Worm (Caenorhabditis elegans) whole organism, L4 larva: ENCODE data around the gene uda-1.

Experiments
- Y105C5A.15 ChIP-seq: fragments of 200-800 bp; sonication (Bioruptor generic); IDR thresholded peaks from 2 replicates; pipeline ENCODE4 v1.3.6; 2022; ENCODE audit warnings: missing genetic modification characterization, missing compliant biosample characterization
- Y5F2A.4 ChIP-seq: fragments of 200-800 bp; sonication (Bioruptor generic); optimal IDR thresholded peaks from 2 replicates; lab custom pipeline; 2018; ENCODE audit warnings: mild to moderate bottlenecking, missing genetic modification characterization, missing compliant biosample characterization
- Y75B8A.6 ChIP-seq: fragments of 200-800 bp; sonication (Bioruptor generic); IDR thresholded peaks from 2 replicates; pipeline ENCODE4 v1.3.6; 2022; ENCODE audit warnings: missing genetic modification reagents, missing genetic modification characterization, missing compliant biosample characterization
- ZK337.2 ChIP-seq: fragments of 200-800 bp; sonication (Bioruptor generic); IDR thresholded peaks from 2 replicates; pipeline ENCODE4 v1.3.6; 2022; ENCODE audit warnings: missing genetic modification reagents, missing genetic modification characterization, missing compliant biosample characterization
- aha-1 ChIP-seq: fragments of 150-350 bp; peaks from one replicate; lab custom pipeline; 2014; ENCODE audit warnings: missing biosample characterization, missing genetic modification characterization
- ceh-20 ChIP-seq: fragments of 200-800 bp; sonication (Bioruptor generic); IDR thresholded peaks from 2 replicates; pipeline ENCODE4 v1.3.6; 2022; ENCODE audit warnings: missing genetic modification reagents, missing genetic modification characterization, missing compliant biosample characterization
- ceh-28 ChIP-seq: fragments of 150-350 bp; optimal IDR thresholded peaks from 2 replicates; lab custom pipeline; 2014; ENCODE audit warnings: missing biosample characterization, missing genetic modification reagents, missing genetic modification characterization
- ceh-44 ChIP-seq: fragments of 200-800 bp; sonication (Bioruptor generic); IDR thresholded peaks from 2 replicates; pipeline ENCODE4 v1.3.6; 2022; ENCODE audit warnings: missing genetic modification reagents, missing genetic modification characterization, missing compliant biosample characterization
- ceh-82 ChIP-seq: sonication (generic microtip); optimal IDR thresholded peaks from 2 replicates; lab custom pipeline; 2017; ENCODE audit warnings: missing biosample characterization, missing genetic modification characterization
- ctbp-1 ChIP-seq: fragments of 200-800 bp; sonication (Bioruptor generic); IDR thresholded peaks from 2 replicates; pipeline ENCODE4 v1.3.6; 2022; ENCODE audit warnings: missing genetic modification reagents, missing genetic modification characterization, missing compliant biosample characterization
- daf-19 ChIP-seq: fragments of 200-800 bp; sonication (Bioruptor generic); conservative IDR thresholded peaks from 2 replicates; pipeline ENCODE4 v1.3.6; 2022; ENCODE audit warnings: missing genetic modification characterization, missing compliant biosample characterization
- daf-8 ChIP-seq: fragments of 200-800 bp; sonication (Bioruptor generic); IDR thresholded peaks from 2 replicates; pipeline ENCODE4 v1.3.6; 2022; ENCODE audit warnings: missing genetic modification characterization, missing compliant biosample characterization
- dmd-9 ChIP-seq: fragments of 200-800 bp; sonication (Bioruptor generic); IDR thresholded peaks from 2 replicates; pipeline ENCODE4 v1.3.6; 2022; ENCODE audit warnings: missing genetic modification reagents, missing genetic modification characterization, missing compliant biosample characterization
- dpl-1 ChIP-seq: fragments of 150-350 bp; optimal IDR thresholded peaks from 2 replicates; lab custom pipeline; 2014; ENCODE audit warnings: missing biosample characterization, missing genetic modification reagents, missing genetic modification characterization
- duxl-1 ChIP-seq: sonication (generic microtip); optimal IDR thresholded peaks from 2 replicates; lab custom pipeline; 2016; ENCODE audit warnings: mild to moderate bottlenecking, missing genetic modification characterization, moderate library complexity, missing compliant biosample characterization; ENCODE audit not compliant: poor library complexity
- dve-1 ChIP-seq: sonication (generic microtip); optimal IDR thresholded peaks from 2 replicates; lab custom pipeline; 2017; ENCODE audit warnings: antibody characterized with exemption, mild to moderate bottlenecking, missing genetic modification characterization, missing compliant biosample characterization; ENCODE audit not compliant: insufficient read depth
- egl-27 ChIP-seq: sonication (generic microtip); optimal IDR thresholded peaks from 3 replicates; lab custom pipeline; 2017; ENCODE audit warnings: missing biosample characterization, missing genetic modification reagents, missing genetic modification characterization
- fos-1 ChIP-seq: fragments of 150-350 bp; optimal IDR thresholded peaks from 2 replicates; lab custom pipeline; 2014; ENCODE audit warnings: missing biosample characterization, missing genetic modification characterization
- hlh-11 ChIP-seq: fragments of 200-800 bp; sonication (Bioruptor generic); optimal IDR thresholded peaks from 2 replicates; lab custom pipeline; 2018; ENCODE audit warnings: mild to moderate bottlenecking, missing genetic modification characterization, missing compliant biosample characterization
- hlh-30 ChIP-seq: sonication (generic microtip); optimal IDR thresholded peaks from 2 replicates; lab custom pipeline; 2017; ENCODE audit warnings: antibody characterized with exemption, mild to moderate bottlenecking, missing genetic modification characterization, missing compliant biosample characterization; ENCODE audit not compliant: insufficient read depth
- jun-1 ChIP-seq: fragments of 150-350 bp; optimal IDR thresholded peaks from 2 replicates; lab custom pipeline; 2014; ENCODE audit warnings: missing biosample characterization, missing genetic modification reagents, missing genetic modification characterization
- lin-13 ChIP-seq: fragments of 150-350 bp; optimal IDR thresholded peaks from 2 replicates; lab custom pipeline; 2014; ENCODE audit warnings: missing biosample characterization, missing genetic modification reagents, missing genetic modification characterization
- lin-29 ChIP-seq: fragments of 200-800 bp; sonication (Bioruptor generic); IDR thresholded peaks from 2 replicates; pipeline ENCODE4 v1.3.6; 2022; ENCODE audit warnings: missing genetic modification reagents, missing genetic modification characterization, missing compliant biosample characterization
- madf-9 ChIP-seq: fragments of 200-800 bp; sonication (Bioruptor generic); conservative IDR thresholded peaks from 2 replicates; pipeline ENCODE4 v1.3.6; 2022; ENCODE audit warnings: missing genetic modification reagents, missing genetic modification characterization, missing compliant biosample characterization
- mdl-1 ChIP-seq, 2 experiments: fragments of 150-350 bp in 1 of 2; sonication (generic microtip) in 1 of 2; optimal IDR thresholded peaks; 2 replicates each; lab custom pipeline; 2014 to 2017; ENCODE audit warnings: missing biosample characterization in 2 of 2, missing genetic modification characterization in 2 of 2
- mep-1 ChIP-seq: fragments of 150-350 bp; sonication (generic microtip); optimal IDR thresholded peaks from 3 replicates; lab custom pipeline; 2014; ENCODE audit warnings: missing biosample characterization, missing genetic modification characterization
- mxl-3 ChIP-seq: fragments of 200-800 bp; sonication (Bioruptor generic); optimal IDR thresholded peaks from 2 replicates; lab custom pipeline; 2018; ENCODE audit warnings: mild to moderate bottlenecking, missing genetic modification characterization, missing compliant biosample characterization
- nhr-10 ChIP-seq: fragments of 150-350 bp; optimal IDR thresholded peaks from 2 replicates; lab custom pipeline; 2014; ENCODE audit warnings: missing biosample characterization, missing genetic modification characterization
- nhr-11 ChIP-seq: fragments of 150-350 bp; optimal IDR thresholded peaks from 2 replicates; lab custom pipeline; 2014; ENCODE audit warnings: missing biosample characterization, missing genetic modification characterization
- nhr-237 ChIP-seq: sonication (generic microtip); optimal IDR thresholded peaks from 2 replicates; lab custom pipeline; 2017; ENCODE audit warnings: missing biosample characterization, missing genetic modification characterization
- nhr-28 ChIP-seq: fragments of 150-350 bp; optimal IDR thresholded peaks from 2 replicates; lab custom pipeline; 2014; ENCODE audit warnings: missing biosample characterization, missing genetic modification characterization
- nhr-41 ChIP-seq: fragments of 200-800 bp; sonication (Bioruptor generic); IDR thresholded peaks from 2 replicates; pipeline ENCODE4 v1.3.6; 2022; ENCODE audit warnings: missing genetic modification reagents, missing genetic modification characterization, missing compliant biosample characterization
- nhr-48 ChIP-seq: sonication (generic microtip); optimal IDR thresholded peaks from 2 replicates; lab custom pipeline; 2016; ENCODE audit warnings: mild to moderate bottlenecking, missing genetic modification characterization, missing compliant biosample characterization
- nhr-77 ChIP-seq: fragments of 150-350 bp; optimal IDR thresholded peaks from 2 replicates; lab custom pipeline; 2014; ENCODE audit warnings: missing biosample characterization, missing genetic modification characterization
- php-3 ChIP-seq: fragments of 200-800 bp; sonication (Bioruptor generic); IDR thresholded peaks from 2 replicates; pipeline ENCODE4 v1.3.6; 2022; ENCODE audit warnings: missing genetic modification reagents, missing genetic modification characterization, missing compliant biosample characterization
- pqm-1 ChIP-seq: sonication (generic microtip); optimal IDR thresholded peaks from 2 replicates; lab custom pipeline; 2017; ENCODE audit warnings: missing biosample characterization, missing genetic modification characterization
- snpc-1.2 ChIP-seq: fragments of 200-800 bp; sonication (Bioruptor generic); IDR thresholded peaks from 2 replicates; pipeline ENCODE4 v1.3.6; 2022; ENCODE audit warnings: missing genetic modification reagents, missing genetic modification characterization, missing compliant biosample characterization
- spr-1 ChIP-seq: sonication (generic microtip); optimal IDR thresholded peaks from 2 replicates; lab custom pipeline; 2016; ENCODE audit warnings: mild to moderate bottlenecking, missing genetic modification characterization, missing compliant biosample characterization
- tra-1 ChIP-seq: fragments of 200-800 bp; sonication (Bioruptor generic); IDR thresholded peaks from 2 replicates; pipeline ENCODE4 v1.3.6; 2022; ENCODE audit warnings: missing genetic modification reagents, missing genetic modification characterization, missing compliant biosample characterization
- unc-130 ChIP-seq: sonication (generic microtip); optimal IDR thresholded peaks from 2 replicates; lab custom pipeline; 2016; ENCODE audit warnings: missing genetic modification reagents, missing genetic modification characterization, missing compliant biosample characterization
- unc-62 ChIP-seq, 3 experiments: fragments of 150-350 bp in 1 of 3; sonication (generic microtip); optimal IDR thresholded peaks in 2 of 3; peaks in 1 of 3; 1 replicate in 1 of 3; 2 replicates in 2 of 3; lab custom pipeline; 2014 to 2017; ENCODE audit warnings: missing biosample characterization in 3 of 3, missing genetic modification characterization in 3 of 3, missing genetic modification reagents in 3 of 3, missing genotype in 1 of 3

Gene uda-1

ce11 chrV:9991610-9992009, 12.9 kb upstream of the uda-1 start, which contains the start of the genes rde-1 and trpp-6:
Gene rde-1 (minus strand): TSS chrV:9991642.
Gene trpp-6 (plus strand): TSS chrV:9991895.
- TF ChIP-seq duxl-1 (tag; lab: Kevin White, UChicago) = no peak
- TF ChIP-seq aha-1 = peak; percentile 70
- TF ChIP-seq spr-1 (tag; lab: Kevin White, UChicago) = no peak
- no peak for TF ChIP-seq lin-13

- TF ChIP-seq ceh-28 (tag; lab: Kevin White, UChicago) (no peak), hlh-11 (tag; lab: Kevin White, UChicago) (no peak), ctbp-1 (GFP tag; lab: Robert Waterston, UW) (no peak), unc-130 (no peak), mep-1 (tag; lab: Kevin White, UChicago) (no peak), daf-19 (GFP tag; lab: Robert Waterston, UW) (no peak), daf-8 (GFP tag; lab: Robert Waterston, UW) (no peak), nhr-237 (tag; lab: Kevin White, UChicago) (no peak), nhr-77 (tag; lab: Kevin White, UChicago) (no peak), dve-1 (tag; lab: Kevin White, UChicago) (no peak), Y5F2A.4 (GFP tag; lab: Kevin White, UChicago) (no peak), fos-1 (tag; lab: Kevin White, UChicago) (no peak), nhr-41 (GFP tag; lab: Robert Waterston, UW) (no peak)
- TF ChIP-seq, all 104 proteins: peak for 0
These were observed 8.8 kb upstream of the uda-1 start, which contains the start of gene K08H10.6 for ce11 chrV:9995791-9996190. Gene K08H10.6 (minus strand): TSS chrV:9995891.

ce11 chrV:10000760-10001159, 3.8 kb upstream of the uda-1 start, which contains the start of gene K08H10.10:
Gene K08H10.10 (plus strand): TSS chrV:10001060.
- TF ChIP-seq Y5F2A.4 (GFP tag; lab: Kevin White, UChicago) (no peak), ctbp-1 (GFP tag; lab: Robert Waterston, UW) (no peak), lin-29 (GFP tag; lab: Robert Waterston, UW) (no peak), nhr-10 (tag; lab: Kevin White, UChicago) (no peak), dpl-1 (no peak), Y105C5A.15 (GFP tag; lab: Robert Waterston, UW) (no peak), madf-9 (GFP tag; lab: Robert Waterston, UW) (no peak), duxl-1 (tag; lab: Kevin White, UChicago) (no peak)

- TF ChIP-seq egl-27 (tag; lab: Kevin White, UChicago) = no peak
- peak; percentile 17 for TF ChIP-seq mxl-3 (GFP tag; lab: Kevin White, UChicago)
- TF ChIP-seq php-3 = no peak
- peak; percentile 66 for TF ChIP-seq nhr-48 (tag; lab: Kevin White, UChicago)
- peak; percentile 89 for TF ChIP-seq nhr-28 (tag; lab: Kevin White, UChicago)
- TF ChIP-seq unc-62 (GFP tag; optimal IDR thresholded peaks at IDR 0.05 in 1 of 2; lab: Kevin White, UChicago) = peak in 1 of 2 experiments; percentile 98
- no peak for TF ChIP-seq unc-62 (tag; optimal IDR thresholded peaks at IDR 0.05; lab: Kevin White, UChicago)
- TF ChIP-seq dmd-9 (GFP tag; lab: Robert Waterston, UW) = no peak
- no peak for TF ChIP-seq ceh-44 (GFP tag; lab: Robert Waterston, UW)
- peak in 1 of 2 experiments; percentile 41 for TF ChIP-seq mdl-1 (tag; optimal IDR thresholded peaks at IDR 0.05; lab: Kevin White, UChicago)
- TF ChIP-seq spr-1 (tag; lab: Kevin White, UChicago) = no peak
- peak; percentile 48 for TF ChIP-seq aha-1
These were observed 1.8 kb upstream of the uda-1 start for ce11 chrV:10002720-10003119.

ce11 chrV:10003315-10003969, 1.1 kb upstream of the uda-1 start:
- no peak for TF ChIP-seq spr-1 (tag; lab: Kevin White, UChicago)
- TF ChIP-seq tra-1 (GFP tag; lab: Robert Waterston, UW) = peak; percentile 43; the same call in 1 of the 2 replicates
- no peak for TF ChIP-seq duxl-1 (tag; lab: Kevin White, UChicago)
- no peak for TF ChIP-seq nhr-10 (tag; lab: Kevin White, UChicago)
- no peak for TF ChIP-seq ZK337.2
- TF ChIP-seq ceh-82 (tag; lab: Kevin White, UChicago) = no peak
- TF ChIP-seq ceh-20 (GFP tag; lab: Robert Waterston, UW) = no peak
- TF ChIP-seq php-3 = no peak
- TF ChIP-seq ceh-44 (GFP tag; lab: Robert Waterston, UW) = no peak
- peak; percentile 86 for TF ChIP-seq dve-1 (tag; lab: Kevin White, UChicago)
- TF ChIP-seq unc-130 = peak; percentile 17
- peak; percentile 64 for TF ChIP-seq pqm-1
- no peak for TF ChIP-seq jun-1 (tag; lab: Kevin White, UChicago)
- TF ChIP-seq snpc-1.2 (GFP tag; lab: Robert Waterston, UW) = no peak
- TF ChIP-seq Y75B8A.6 = no peak
- TF ChIP-seq hlh-30 (tag; lab: Kevin White, UChicago) = peak; percentile 31
- no peak for TF ChIP-seq nhr-11
